Worm (Caenorhabditis elegans) whole organism, midembryonic: ENCODE results near the gene slc-25A10.

Experiments
- T22C8.4 ChIP-seq: fragments of 200-800 bp; sonication (Bioruptor generic); IDR thresholded peaks from 2 replicates; pipeline ENCODE4 v1.3.6; 2022; ENCODE audit warnings: missing genetic modification characterization, missing compliant biosample characterization
- cog-1 ChIP-seq: sonication (generic microtip); optimal IDR thresholded peaks from 2 replicates; lab custom pipeline; 2016; ENCODE audit warnings: missing genetic modification characterization, missing compliant biosample characterization
- flt-1 ChIP-seq: fragments of 200-800 bp; sonication (Bioruptor generic); IDR thresholded peaks from 2 replicates; pipeline ENCODE4 v1.3.6; 2022; ENCODE audit warnings: missing genetic modification characterization, missing compliant biosample characterization
- klf-2 ChIP-seq: fragments of 200-800 bp; sonication (Bioruptor generic); conservative IDR thresholded peaks from 2 replicates; pipeline ENCODE4 v1.3.6; 2022; ENCODE audit warnings: missing genetic modification reagents, missing genetic modification characterization, missing compliant biosample characterization
- med-1 ChIP-seq: sonication (generic microtip); optimal IDR thresholded peaks from 2 replicates; lab custom pipeline; 2017; ENCODE audit warnings: missing genetic modification characterization, mild to moderate bottlenecking, missing compliant biosample characterization, antibody characterized with exemption, missing genetic modification reagents; ENCODE audit not compliant: insufficient read depth
- ref-1 ChIP-seq: fragments of 200-800 bp; sonication (Bioruptor generic); conservative IDR thresholded peaks from 2 replicates; pipeline ENCODE4 v1.3.6; 2022; ENCODE audit warnings: missing genetic modification reagents, missing genetic modification characterization, missing compliant biosample characterization
- tab-1 ChIP-seq: fragments of 200-800 bp; sonication (Bioruptor generic); IDR thresholded peaks from 2 replicates; pipeline ENCODE4 v1.3.6; 2022; ENCODE audit warnings: missing genetic modification characterization, missing compliant biosample characterization
- ztf-23 ChIP-seq: fragments of 200-800 bp; sonication (Bioruptor generic); IDR thresholded peaks from 2 replicates; pipeline ENCODE4 v1.3.6; 2022; ENCODE audit warnings: missing genetic modification reagents, missing genetic modification characterization, missing compliant biosample characterization
- ztf-29 ChIP-seq: fragments of 200-800 bp; sonication (Bioruptor generic); IDR thresholded peaks from 2 replicates; pipeline ENCODE4 v1.3.6; 2022; ENCODE audit warnings: missing genetic modification reagents, missing genetic modification characterization, missing compliant biosample characterization

slc-25A10 gene

ce11 chrX:6725260-6725718, at the start of gene slc-25A10:
slc-25A10 (minus strand) TSS chrX:6725668.
- no peak for TF ChIP-seq med-1 (GFP tag; lab: Kevin White, UChicago)
- no peak for TF ChIP-seq T22C8.4 (GFP tag; lab: Robert Waterston, UW)
- TF ChIP-seq ztf-29 (GFP tag; lab: Robert Waterston, UW): no peak
- TF ChIP-seq ref-1 (GFP tag; lab: Robert Waterston, UW): no peak
- no peak for TF ChIP-seq klf-2
- TF ChIP-seq flt-1 (GFP tag; lab: Robert Waterston, UW): no peak
- TF ChIP-seq ztf-23: no peak
- no peak for TF ChIP-seq cog-1 (tag; lab: Kevin White, UChicago)
- no peak for TF ChIP-seq tab-1 (GFP tag; lab: Robert Waterston, UW)

DNA sequence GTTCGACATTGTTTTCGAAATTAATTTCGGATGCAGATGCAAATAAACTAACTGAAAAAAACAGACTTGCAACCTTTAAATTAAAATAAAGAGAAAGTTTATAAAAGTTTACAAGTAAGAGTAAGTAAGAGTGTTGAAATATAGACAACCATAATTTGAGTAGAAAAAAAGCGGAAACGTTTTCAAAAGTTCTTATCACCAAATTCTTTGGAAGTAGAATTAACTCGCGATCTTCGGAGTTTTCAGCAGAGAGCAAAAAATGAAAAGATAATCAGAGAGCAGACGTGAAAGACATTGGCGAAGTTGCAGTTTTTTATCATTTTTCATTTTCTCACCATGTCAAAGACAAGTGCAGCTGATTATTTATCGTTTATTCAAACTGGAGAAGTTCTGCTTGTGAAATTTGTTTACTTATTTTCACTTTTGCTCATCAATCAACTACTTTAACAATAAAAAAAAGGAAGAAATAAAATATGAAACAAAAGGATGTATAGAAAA, 36.3 kb upstream of the slc-25A10 start, which contains the start of gene abts-4:
TSS of gene abts-4 (minus strand) at position 51 of the 498 bp plus-strand sequence.
- TF ChIP-seq ref-1 (GFP tag; lab: Robert Waterston, UW) (no peak), flt-1 (GFP tag; lab: Robert Waterston, UW) (no peak), ztf-23 (no peak)

- no peak for TF ChIP-seq med-1 (GFP tag; lab: Kevin White, UChicago)
- no peak for TF ChIP-seq ztf-29 (GFP tag; lab: Robert Waterston, UW)
- no peak for TF ChIP-seq klf-2
Observed at ce11 chrX:6761211-6761610, 35.7 kb upstream of the slc-25A10 start.

DNA sequence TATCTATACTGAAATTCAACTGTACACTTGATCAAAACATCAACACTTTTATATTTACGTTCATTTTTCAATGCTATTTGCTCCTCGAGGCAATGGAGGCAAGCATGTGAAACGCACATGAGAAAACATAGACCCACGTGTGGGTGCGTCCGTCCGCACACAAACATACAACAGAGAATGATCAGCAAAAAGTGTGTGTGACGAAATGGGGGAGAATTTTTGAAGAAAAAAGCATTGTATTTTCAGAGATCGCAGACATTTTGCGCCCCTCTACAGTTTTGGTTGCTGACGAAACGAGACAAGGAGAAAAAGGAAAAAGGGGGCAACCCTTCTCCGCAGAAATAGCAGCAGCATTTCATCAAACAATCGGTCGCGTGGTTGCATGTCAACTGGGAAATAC, 24.7 kb upstream of the slc-25A10 start:
- TF ChIP-seq ztf-29 (GFP tag; lab: Robert Waterston, UW) (no peak), T22C8.4 (GFP tag; lab: Robert Waterston, UW) (no peak), ref-1 (GFP tag; lab: Robert Waterston, UW) (no peak), ztf-23 (no peak), klf-2 (no peak), cog-1 (tag; lab: Kevin White, UChicago) (no peak), med-1 (GFP tag; lab: Kevin White, UChicago) (no peak), flt-1 (GFP tag; lab: Robert Waterston, UW) (no peak), tab-1 (GFP tag; lab: Robert Waterston, UW) (no peak)

DNA sequence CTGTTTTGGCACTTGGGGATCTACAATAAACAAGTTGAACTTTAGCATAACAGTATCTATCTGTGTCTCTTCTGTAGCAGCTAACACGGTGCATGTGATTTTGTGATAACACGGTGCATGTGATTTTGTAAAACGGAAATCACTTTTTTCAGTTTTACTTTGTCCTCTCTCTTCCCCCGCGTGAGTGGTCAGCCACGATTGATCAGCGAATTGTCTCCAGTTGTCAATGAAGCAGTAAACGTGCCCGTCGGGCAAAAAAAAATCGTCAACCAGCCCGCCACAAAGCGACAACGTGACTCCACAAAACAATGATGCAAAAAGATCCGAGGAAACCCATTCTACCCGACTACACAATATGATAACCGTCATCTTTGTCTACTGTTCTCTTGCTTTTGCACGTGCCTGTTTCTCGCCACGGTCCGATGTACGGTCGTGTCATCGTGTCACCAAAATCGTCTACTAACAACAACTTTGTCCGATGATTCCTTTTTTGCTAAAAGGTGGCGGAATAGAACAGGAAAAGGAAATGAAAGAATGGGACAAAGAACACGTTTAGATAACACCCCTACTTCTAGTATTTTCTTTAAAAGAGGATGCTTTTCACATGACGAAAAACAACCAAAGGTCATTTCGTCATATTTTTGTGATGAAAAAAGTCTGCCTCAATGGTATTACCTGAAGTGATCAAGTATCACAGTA, 23.8 kb upstream of the slc-25A10 start:
- no peak for TF ChIP-seq klf-2
- no peak for TF ChIP-seq ztf-23
- no peak for TF ChIP-seq ref-1 (GFP tag; lab: Robert Waterston, UW)
- TF ChIP-seq T22C8.4 (GFP tag; lab: Robert Waterston, UW): no peak
- TF ChIP-seq ztf-29 (GFP tag; lab: Robert Waterston, UW): no peak
- no peak for TF ChIP-seq tab-1 (GFP tag; lab: Robert Waterston, UW)
- TF ChIP-seq med-1 (GFP tag; lab: Kevin White, UChicago): no peak
- TF ChIP-seq flt-1 (GFP tag; lab: Robert Waterston, UW): no peak
- TF ChIP-seq cog-1 (tag; lab: Kevin White, UChicago): no peak

DNA sequence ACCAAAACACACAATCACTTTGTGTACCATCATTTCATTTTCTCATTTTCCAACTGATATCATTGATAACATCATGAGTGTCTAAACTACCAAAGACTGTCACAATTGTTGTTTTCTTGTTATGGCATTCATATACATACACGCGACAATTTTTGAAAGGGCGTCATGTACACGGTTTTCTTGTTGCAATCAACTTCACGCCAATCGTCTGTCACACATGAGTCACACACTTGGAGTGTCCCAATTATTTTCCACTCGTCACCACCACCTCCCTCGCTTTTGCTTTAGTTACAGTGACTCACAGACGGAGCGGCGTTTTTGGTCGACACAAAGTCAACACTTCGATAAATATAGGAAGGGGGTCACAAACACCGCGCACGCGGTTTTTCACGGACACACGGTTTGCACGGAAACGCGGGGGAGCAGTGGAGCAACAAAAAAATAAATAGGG, 22.5 kb upstream of the slc-25A10 start:
- TF ChIP-seq flt-1 (GFP tag; lab: Robert Waterston, UW): no peak
- TF ChIP-seq med-1 (GFP tag; lab: Kevin White, UChicago): no peak
- TF ChIP-seq ref-1 (GFP tag; lab: Robert Waterston, UW): no peak
- TF ChIP-seq T22C8.4 (GFP tag; lab: Robert Waterston, UW): no peak
- no peak for TF ChIP-seq ztf-23
- TF ChIP-seq ztf-29 (GFP tag; lab: Robert Waterston, UW): no peak
- no peak for TF ChIP-seq tab-1 (GFP tag; lab: Robert Waterston, UW)
- no peak for TF ChIP-seq klf-2
- TF ChIP-seq cog-1 (tag; lab: Kevin White, UChicago): no peak

ce11 chrX:6746849-6747248, 21.4 kb upstream of the slc-25A10 start:
- TF ChIP-seq klf-2 (no peak), ztf-23 (no peak), flt-1 (GFP tag; lab: Robert Waterston, UW) (no peak), ref-1 (GFP tag; lab: Robert Waterston, UW) (no peak), cog-1 (tag; lab: Kevin White, UChicago) (no peak), tab-1 (GFP tag; lab: Robert Waterston, UW) (no peak), T22C8.4 (GFP tag; lab: Robert Waterston, UW) (no peak), med-1 (GFP tag; lab: Kevin White, UChicago) (no peak), ztf-29 (GFP tag; lab: Robert Waterston, UW) (no peak)

ce11 chrX:6745515-6745914, 20.0 kb upstream of the slc-25A10 start:
- no peak for TF ChIP-seq tab-1 (GFP tag; lab: Robert Waterston, UW)

DNA sequence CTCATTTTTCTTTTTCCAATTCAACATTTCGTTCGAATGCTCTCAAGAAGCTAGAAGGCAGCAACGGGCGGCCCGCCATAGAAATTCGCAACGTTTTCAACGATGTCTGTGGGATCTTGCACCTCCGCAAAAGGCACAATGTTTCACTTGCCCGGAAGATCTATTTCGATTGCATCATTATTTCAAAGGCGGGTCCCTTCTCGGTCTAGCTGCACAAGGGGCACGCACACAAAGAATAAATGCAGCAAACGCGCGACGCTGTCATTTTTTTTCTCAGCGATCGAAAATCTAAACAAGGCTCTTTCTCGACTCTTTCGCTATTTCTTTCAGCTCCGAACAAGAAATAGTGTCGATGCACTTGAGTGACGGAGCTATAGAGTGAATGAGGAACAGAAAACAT, 19.5 kb upstream of the slc-25A10 start:
- TF ChIP-seq klf-2 (no peak), med-1 (GFP tag; lab: Kevin White, UChicago) (no peak)

DNA sequence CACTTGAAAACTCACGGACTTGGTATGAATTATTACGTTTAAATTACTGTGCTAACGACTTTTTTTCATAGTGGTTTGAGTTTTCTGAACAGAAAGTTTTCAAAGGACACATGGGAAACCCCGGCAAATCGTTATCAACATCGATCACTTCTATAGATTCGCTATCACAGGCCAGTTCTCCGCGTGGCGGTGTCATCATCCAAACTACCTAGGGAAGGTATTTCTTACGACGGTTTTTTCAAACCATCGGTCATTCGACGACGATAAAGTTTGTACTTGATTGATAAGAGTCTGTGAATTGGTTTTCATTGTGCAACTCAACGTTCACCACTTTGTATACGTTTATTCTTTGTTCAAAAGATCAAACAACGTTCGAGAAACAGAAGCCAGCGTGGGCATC, 19.1 kb upstream of the slc-25A10 start:
- no peak for TF ChIP-seq tab-1 (GFP tag; lab: Robert Waterston, UW)
- TF ChIP-seq ztf-29 (GFP tag; lab: Robert Waterston, UW): no peak
- no peak for TF ChIP-seq med-1 (GFP tag; lab: Kevin White, UChicago)
- TF ChIP-seq T22C8.4 (GFP tag; lab: Robert Waterston, UW): no peak
- TF ChIP-seq cog-1 (tag; lab: Kevin White, UChicago): no peak
- no peak for TF ChIP-seq ref-1 (GFP tag; lab: Robert Waterston, UW)
- no peak for TF ChIP-seq ztf-23
- TF ChIP-seq flt-1 (GFP tag; lab: Robert Waterston, UW): no peak
- TF ChIP-seq klf-2: no peak
